Fruit fly (Drosophila melanogaster) ovary, adult (tissue): ENCODE results near the gene Cad86C.

Source experiments
- CG17801 ChIP-seq: fragments of 200-800 bp; optimal IDR thresholded peaks from 2 replicates; lab custom pipeline; 2019; ENCODE audit warnings: missing biosample characterization, mild to moderate bottlenecking, missing genetic modification characterization, moderate library complexity; ENCODE audit not compliant: partially characterized antibody

Gene Cad86C

dm6 chr3R:10893327-10893726 lies 66.4 kb downstream of the Cad86C start, which contains the start of gene CG6621:
CG6621 (minus strand) TSS chr3R:10893531.
- TF ChIP-seq CG17801 (GFP tag; lab: Kevin White, UChicago): no peak
